Worm (Caenorhabditis elegans) whole organism, L4/young adult: ENCODE data around the gene Y49E10.10.

Experiments
- dao-5 ChIP-seq: sonication (generic microtip); optimal IDR thresholded peaks from 2 replicates; lab custom pipeline; 2016; ENCODE audit warnings: missing genotype, missing genetic modification characterization, moderate library complexity, missing compliant biosample characterization
- him-1 ChIP-seq: sonication (generic microtip); optimal IDR thresholded peaks from 2 replicates; lab custom pipeline; 2016; ENCODE audit warnings: missing genotype, missing genetic modification reagents, missing genetic modification characterization, missing compliant biosample characterization

- TF ChIP-seq dao-5 (tag; lab: Kevin White, UChicago) (no peak), him-1 (no peak)
Observed at ce11 chrIII:12388106-12388505, 7.2 kb upstream of the Y49E10.10 start.
